Worm (Caenorhabditis elegans) whole organism, midembryonic: ENCODE measurements around the gene nonu-1.

Experiments used
- T22C8.4 ChIP-seq: fragments of 200-800 bp; sonication (Bioruptor generic); IDR thresholded peaks from 2 replicates; pipeline ENCODE4 v1.3.6; 2022; ENCODE audit warnings: missing genetic modification characterization, missing compliant biosample characterization
- flt-1 ChIP-seq: fragments of 200-800 bp; sonication (Bioruptor generic); IDR thresholded peaks from 2 replicates; pipeline ENCODE4 v1.3.6; 2022; ENCODE audit warnings: missing genetic modification characterization, missing compliant biosample characterization
- klf-2 ChIP-seq: fragments of 200-800 bp; sonication (Bioruptor generic); conservative IDR thresholded peaks from 2 replicates; pipeline ENCODE4 v1.3.6; 2022; ENCODE audit warnings: missing genetic modification reagents, missing genetic modification characterization, missing compliant biosample characterization

ce11 chrIII:4854918-4855317, 5.2 kb upstream of the nonu-1 start, which contains the start of gene C35D10.8:
- no peak for TF ChIP-seq flt-1 (GFP tag; lab: Robert Waterston, UW)
- no peak for TF ChIP-seq T22C8.4
- TF ChIP-seq klf-2 = no peak
